Worm (Caenorhabditis elegans): ENCODE data around the gene F17C8.7.
"Not testable (repeated sequence)": the region's sequence is repeated elsewhere in the genome, so short reads cannot be mapped to it uniquely, and the experiment has no call there.

Gene F17C8.7

DNA sequence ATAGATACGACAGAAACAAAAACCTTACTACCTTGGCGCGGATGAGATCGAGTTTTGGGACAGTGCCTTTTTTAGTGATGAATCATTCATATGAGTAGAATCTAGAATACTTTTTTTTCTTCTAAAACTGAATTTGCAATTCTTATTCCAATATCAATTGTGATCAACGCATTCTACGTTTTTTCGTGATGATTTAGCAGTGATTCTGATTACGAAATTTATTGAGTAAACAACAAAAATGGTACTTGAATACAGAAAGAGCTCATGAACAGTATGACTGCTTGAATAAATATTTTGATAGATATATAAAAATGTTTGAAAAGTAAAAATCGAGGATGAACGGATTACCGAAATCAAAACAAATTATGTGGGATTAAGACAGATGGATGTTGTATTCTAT is 20.5 kb upstream of the F17C8.7 start, which contains the start of gene him-18:
Gene him-18, minus strand, starts transcription at position 101 of the 400 bp plus-strand sequence.
- no peak for TF ChIP-seq ama-1 (optimal IDR thresholded peaks at IDR 0.05)

DNA sequence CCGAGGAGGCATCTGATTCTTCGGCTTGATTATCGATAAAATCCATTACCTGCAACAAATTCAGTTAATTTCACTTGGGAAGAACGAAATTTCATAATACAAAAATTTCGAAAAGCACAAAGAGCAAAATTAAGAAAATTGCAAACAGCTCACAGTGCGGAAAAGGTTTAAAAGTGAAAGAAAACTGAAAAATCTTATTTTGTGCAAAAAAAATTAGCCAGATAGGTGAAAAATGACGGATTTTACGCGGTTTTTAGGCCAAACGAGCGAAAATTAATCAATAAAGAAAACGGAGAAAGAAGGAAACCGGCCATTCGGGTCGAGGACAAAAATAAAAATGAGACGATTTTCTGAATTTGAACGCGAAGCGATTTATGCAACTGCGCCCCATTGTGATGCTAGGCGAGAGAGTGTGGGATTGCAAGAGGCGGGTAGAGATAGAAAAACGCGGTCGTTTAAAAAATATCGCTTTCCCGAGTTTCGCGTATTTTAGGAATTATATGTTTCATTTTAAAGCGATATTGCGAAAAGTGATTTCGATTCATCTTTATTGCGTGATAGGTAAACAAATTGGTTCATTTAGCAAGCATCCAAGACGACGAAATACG is 14.8 kb upstream of the F17C8.7 start, which contains the start of gene emb-5:
Gene emb-5, minus strand, starts transcription at position 51 of the 608 bp plus-strand sequence.
- TF ChIP-seq sea-1 (GFP tag; conservative IDR thresholded peaks at IDR 0.05) (no peak), F13C5.2 (tag; optimal IDR thresholded peaks at IDR 0.05) (no peak), B0310.2 (tag; optimal IDR thresholded peaks at IDR 0.05) (no peak), pes-1 (GFP tag; IDR thresholded peaks at IDR 0.05) (no peak), tbx-37 (GFP tag; conservative IDR thresholded peaks at IDR 0.05) (no peak), ceh-36 (tag; optimal IDR thresholded peaks at IDR 0.05) (no peak), hnd-1 (tag; optimal IDR thresholded peaks at IDR 0.05) (no peak), ama-1 (optimal IDR thresholded peaks at IDR 0.05) (no peak), hmg-4 (GFP tag; optimal IDR thresholded peaks at IDR 0.05) (no peak), ets-7 (tag; optimal IDR thresholded peaks at IDR 0.05) (no peak)

DNA sequence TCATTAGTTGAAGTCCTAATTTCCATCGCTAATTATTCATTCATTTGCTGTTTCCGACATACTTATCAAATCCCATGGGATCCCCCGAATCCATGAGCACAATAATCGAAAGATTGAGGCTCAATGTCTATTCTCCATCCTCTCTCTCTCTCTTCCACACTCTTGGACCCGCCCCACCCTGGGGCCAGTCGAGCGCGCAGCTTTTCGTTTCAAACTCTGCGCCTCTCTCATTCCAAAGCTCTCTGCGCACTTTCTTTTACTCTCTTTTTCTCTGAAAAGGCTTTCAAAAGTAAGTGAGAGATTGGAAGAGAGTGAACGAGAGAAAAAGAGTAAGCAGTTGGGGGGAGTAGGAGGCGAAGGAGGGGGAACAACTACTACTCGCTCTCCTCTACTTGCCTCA is 13.8 kb upstream of the F17C8.7 start, which contains the start of gene acy-1:
Gene acy-1, plus strand, starts transcription at position 346 of the 400 bp plus-strand sequence.
- TF ChIP-seq F13C5.2 (tag; optimal IDR thresholded peaks at IDR 0.05) (peak; percentile 11), ets-7 (tag; optimal IDR thresholded peaks at IDR 0.05) (no peak), hmg-4 (GFP tag; optimal IDR thresholded peaks at IDR 0.05) (peak; percentile 56)

DNA sequence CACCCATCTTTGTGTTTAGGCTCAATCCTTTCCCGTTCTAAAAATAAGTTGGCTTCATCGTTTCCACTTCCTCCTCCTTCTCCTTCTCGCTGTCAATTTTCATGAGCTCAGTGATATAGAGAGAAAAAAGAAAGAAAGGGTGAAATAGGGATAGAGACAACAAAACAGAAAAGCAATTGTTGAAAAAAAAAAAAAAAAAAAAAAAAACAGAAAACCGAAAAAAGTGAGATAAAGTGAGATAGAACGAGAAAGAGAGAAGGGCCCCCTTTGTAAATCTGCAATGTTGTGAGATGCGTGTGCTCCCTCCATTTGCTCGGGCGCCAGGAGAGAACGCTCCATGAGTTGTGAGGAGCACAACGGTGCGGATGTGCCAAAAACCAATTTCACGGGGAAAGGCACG is 11.6 kb upstream of the F17C8.7 start:
- TF ChIP-seq B0310.2 (tag; optimal IDR thresholded peaks at IDR 0.05), result no peak
- TF ChIP-seq F13C5.2 (tag; optimal IDR thresholded peaks at IDR 0.05), result no peak
- TF ChIP-seq flt-1 (GFP tag; IDR thresholded peaks at IDR 0.05), result no peak
- TF ChIP-seq tbx-11 (GFP tag; IDR thresholded peaks at IDR 0.05), result no peak
- no peak for TF ChIP-seq hnd-1 (tag; optimal IDR thresholded peaks at IDR 0.05)

- no peak for TF ChIP-seq tbx-37 (GFP tag; conservative IDR thresholded peaks at IDR 0.05)
- TF ChIP-seq hmbx-1 (tag; optimal IDR thresholded peaks at IDR 0.05), result no peak
- no peak for TF ChIP-seq ceh-36 (tag; optimal IDR thresholded peaks at IDR 0.05)
- TF ChIP-seq pes-1 (GFP tag; IDR thresholded peaks at IDR 0.05), result no peak
- no peak for TF ChIP-seq F13C5.2 (tag; optimal IDR thresholded peaks at IDR 0.05)
- no peak for TF ChIP-seq ama-1 (optimal IDR thresholded peaks at IDR 0.05)
- no peak for TF ChIP-seq tra-4 (tag; optimal IDR thresholded peaks at IDR 0.05)
- TF ChIP-seq ceh-13 (GFP tag; optimal IDR thresholded peaks at IDR 0.05), result no peak
These were observed 4.1 kb upstream of the F17C8.7 start, which contains the start of gene F17C8.3 for ce11 chrIII:4731295-4731988. F17C8.3 (plus strand) TSS chrIII:4731938.

DNA sequence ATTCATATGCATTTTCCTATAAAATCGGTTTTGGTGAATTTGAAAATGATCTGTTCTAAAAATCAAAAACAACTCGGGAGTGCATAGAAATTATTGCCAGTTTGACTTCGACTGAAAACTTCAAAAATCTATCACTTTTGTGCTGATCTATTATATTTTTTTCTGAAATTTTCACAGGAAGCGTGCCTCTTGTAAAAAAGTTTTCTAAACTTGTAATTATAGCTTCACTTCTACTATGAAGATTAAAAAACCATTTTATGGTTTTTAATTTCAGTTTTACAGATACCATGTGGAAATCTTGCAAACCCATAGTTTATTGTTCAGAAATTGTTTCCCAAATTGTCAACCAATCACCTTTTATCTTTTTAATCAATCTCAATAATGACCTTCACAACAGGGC is 1.5 kb upstream of the F17C8.7 start, which contains the start of gene F17C8.9:
Gene F17C8.9, plus strand, starts transcription at position 301 of the 400 bp plus-strand sequence.
- no peak for TF ChIP-seq ama-1 (optimal IDR thresholded peaks at IDR 0.05)
- TF ChIP-seq hmg-4 (GFP tag; optimal IDR thresholded peaks at IDR 0.05), result no peak
- no peak for TF ChIP-seq tbx-11 (GFP tag; IDR thresholded peaks at IDR 0.05)
- TF ChIP-seq ets-7 (tag; optimal IDR thresholded peaks at IDR 0.05), result no peak
- TF ChIP-seq tbx-37 (GFP tag; conservative IDR thresholded peaks at IDR 0.05), result no peak
- TF ChIP-seq hnd-1 (tag; optimal IDR thresholded peaks at IDR 0.05), result no peak
- no peak for TF ChIP-seq ceh-36 (tag; optimal IDR thresholded peaks at IDR 0.05)

DNA sequence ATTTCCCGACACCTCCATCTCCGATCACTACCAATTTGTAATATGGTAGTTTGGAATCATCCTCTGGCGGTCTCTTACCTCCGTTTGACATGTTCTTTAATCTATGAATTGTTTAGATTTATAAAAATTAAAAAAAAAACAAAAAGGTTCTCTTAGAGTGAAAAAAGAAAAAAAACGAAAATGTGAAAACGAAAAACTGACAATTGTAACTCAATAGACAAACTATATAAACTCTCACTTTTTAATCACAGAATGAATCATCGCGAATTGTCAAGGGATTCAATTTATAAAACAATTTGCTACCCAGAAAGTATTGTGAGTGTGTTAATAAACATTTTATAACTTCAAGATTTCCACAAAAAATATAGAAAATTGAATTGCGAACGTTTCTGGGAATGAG is 4.4 kb downstream of the F17C8.7 start, which contains the start of gene ras-2:
Gene ras-2, minus strand, starts transcription at position 101 of the 400 bp plus-strand sequence.
- TF ChIP-seq ama-1 (optimal IDR thresholded peaks at IDR 0.05) (no peak), F13C5.2 (tag; optimal IDR thresholded peaks at IDR 0.05) (no peak), ceh-36 (tag; optimal IDR thresholded peaks at IDR 0.05) (no peak), hnd-1 (tag; optimal IDR thresholded peaks at IDR 0.05) (no peak)

ce11 chrIII:4740820-4741219 is 5.3 kb downstream of the F17C8.7 start:
- TF ChIP-seq ceh-36 (tag; optimal IDR thresholded peaks at IDR 0.05) (no peak), scrt-1 (GFP tag; IDR thresholded peaks at IDR 0.05) (no peak), ama-1 (optimal IDR thresholded peaks at IDR 0.05) (no peak), aly-1 (tag; optimal IDR thresholded peaks at IDR 0.05) (no peak), ceh-13 (GFP tag; optimal IDR thresholded peaks at IDR 0.05) (no peak), tra-4 (tag; optimal IDR thresholded peaks at IDR 0.05) (no peak), hmg-4 (GFP tag; optimal IDR thresholded peaks at IDR 0.05) (no peak), tbx-37 (GFP tag; conservative IDR thresholded peaks at IDR 0.05) (no peak)

DNA sequence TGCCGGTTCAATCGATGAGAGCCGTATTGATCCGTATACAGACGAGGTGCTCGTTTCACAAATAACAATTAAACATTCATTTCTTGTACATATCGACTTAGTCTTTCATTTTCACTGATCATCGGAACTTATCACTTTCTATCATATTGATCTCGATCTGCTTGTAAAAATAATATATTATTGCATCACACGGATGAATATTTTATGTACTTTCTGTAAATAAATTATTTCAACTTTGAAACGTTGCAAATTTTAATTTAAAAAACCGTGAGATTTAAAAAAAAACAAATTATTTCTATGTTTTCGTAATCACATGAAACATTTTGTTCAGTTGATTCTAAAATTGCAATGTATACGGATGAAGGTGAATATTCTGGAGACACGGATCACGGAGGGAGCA is 7.1 kb downstream of the F17C8.7 start, which contains the start of gene twk-6:
Gene twk-6, plus strand, starts transcription at position 301 of the 400 bp plus-strand sequence.
- not testable (repeated sequence) for TF ChIP-seq pes-1 (GFP tag; IDR thresholded peaks at IDR 0.05); sea-1 (GFP tag; conservative IDR thresholded peaks at IDR 0.05); ama-1 (optimal IDR thresholded peaks at IDR 0.05)

All from whole organism, early embryonic.